Worm (Caenorhabditis elegans) whole organism, L4 larva: ENCODE results near the gene clec-161.
A peak's percentile ranks its signal among the peaks of the same experiment; 100 is the strongest.

Source experiments
- F26F4.8 ChIP-seq: fragments of 200-800 bp; sonication (Bioruptor generic); conservative IDR thresholded peaks from 2 replicates; pipeline ENCODE4 v1.3.6; 2022; ENCODE audit warnings: missing genetic modification characterization, missing compliant biosample characterization
- F49E8.2 ChIP-seq: sonication (generic microtip); optimal IDR thresholded peaks from 2 replicates; lab custom pipeline; 2016; ENCODE audit warnings: missing compliant biosample characterization, mild to moderate bottlenecking, missing genetic modification characterization, borderline replicate concordance
- R02D3.7 ChIP-seq: fragments of 150-350 bp; sonication (generic microtip); optimal IDR thresholded peaks from 3 replicates; lab custom pipeline; 2014; ENCODE audit warnings: missing biosample characterization, missing genetic modification characterization
- T26A8.4 ChIP-seq: fragments of 200-800 bp; sonication (Bioruptor generic); IDR thresholded peaks from 2 replicates; pipeline ENCODE4 v1.3.6; 2022; ENCODE audit warnings: missing genetic modification characterization, missing compliant biosample characterization
- Y5F2A.4 ChIP-seq: fragments of 200-800 bp; sonication (Bioruptor generic); optimal IDR thresholded peaks from 2 replicates; lab custom pipeline; 2018; ENCODE audit warnings: mild to moderate bottlenecking, missing genetic modification characterization, missing compliant biosample characterization
- ZK546.5 ChIP-seq, 2 experiments: sonication (generic microtip); optimal IDR thresholded peaks; 2 replicates each; lab custom pipeline; 2017; ENCODE audit warnings: missing biosample characterization in 2 of 2, missing genetic modification characterization in 2 of 2
- aha-1 ChIP-seq: fragments of 150-350 bp; peaks from one replicate; lab custom pipeline; 2014; ENCODE audit warnings: missing biosample characterization, missing genetic modification characterization
- ama-1 ChIP-seq: fragments of 150-350 bp; optimal IDR thresholded peaks from 2 replicates; lab custom pipeline; 2014; ENCODE audit warnings: inconsistent platforms, mixed read lengths
- ceh-20 ChIP-seq: fragments of 200-800 bp; sonication (Bioruptor generic); IDR thresholded peaks from 2 replicates; pipeline ENCODE4 v1.3.6; 2022; ENCODE audit warnings: missing genetic modification reagents, missing genetic modification characterization, missing compliant biosample characterization
- ceh-44 ChIP-seq: fragments of 200-800 bp; sonication (Bioruptor generic); IDR thresholded peaks from 2 replicates; pipeline ENCODE4 v1.3.6; 2022; ENCODE audit warnings: missing genetic modification reagents, missing genetic modification characterization, missing compliant biosample characterization
- ceh-82 ChIP-seq: sonication (generic microtip); optimal IDR thresholded peaks from 2 replicates; lab custom pipeline; 2017; ENCODE audit warnings: missing biosample characterization, missing genetic modification characterization
- ces-1 ChIP-seq: fragments of 150-350 bp; sonication (generic microtip); optimal IDR thresholded peaks from 4 replicates; lab custom pipeline; 2014; ENCODE audit warnings: missing biosample characterization, missing genetic modification reagents, missing genetic modification characterization
- ctbp-1 ChIP-seq: fragments of 200-800 bp; sonication (Bioruptor generic); IDR thresholded peaks from 2 replicates; pipeline ENCODE4 v1.3.6; 2022; ENCODE audit warnings: missing genetic modification reagents, missing genetic modification characterization, missing compliant biosample characterization
- daf-12 ChIP-seq: fragments of 150-350 bp; optimal IDR thresholded peaks from 2 replicates; lab custom pipeline; 2014; ENCODE audit warnings: missing biosample characterization, missing genetic modification reagents, missing genetic modification characterization
- daf-16 ChIP-seq, 3 experiments: sonication (generic microtip); optimal IDR thresholded peaks; 2 replicates each; lab custom pipeline; 2016 to 2017; ENCODE audit warnings: missing genetic modification characterization in 3 of 3, missing genetic modification reagents in 3 of 3, mild to moderate bottlenecking in 2 of 3, missing compliant biosample characterization in 2 of 3, missing biosample characterization in 1 of 3, moderate library complexity in 1 of 3
- daf-19 ChIP-seq: fragments of 200-800 bp; sonication (Bioruptor generic); conservative IDR thresholded peaks from 2 replicates; pipeline ENCODE4 v1.3.6; 2022; ENCODE audit warnings: missing genetic modification characterization, missing compliant biosample characterization
- dmd-6 ChIP-seq: fragments of 200-800 bp; sonication (Bioruptor generic); IDR thresholded peaks from 2 replicates; pipeline ENCODE4 v1.3.6; 2022; ENCODE audit warnings: missing genetic modification reagents, missing genetic modification characterization, missing compliant biosample characterization
- dmd-8 ChIP-seq: fragments of 200-800 bp; sonication (Bioruptor generic); IDR thresholded peaks from 2 replicates; pipeline ENCODE4 v1.3.6; 2022; ENCODE audit warnings: missing genetic modification characterization, missing compliant biosample characterization
- dve-1 ChIP-seq: sonication (generic microtip); optimal IDR thresholded peaks from 2 replicates; lab custom pipeline; 2017; ENCODE audit warnings: antibody characterized with exemption, mild to moderate bottlenecking, missing genetic modification characterization, missing compliant biosample characterization; ENCODE audit not compliant: insufficient read depth
- egl-43 ChIP-seq: fragments of 200-800 bp; sonication (Bioruptor generic); IDR thresholded peaks from 2 replicates; pipeline ENCODE4 v1.3.6; 2022; ENCODE audit warnings: missing genetic modification reagents, missing genetic modification characterization, missing compliant biosample characterization
- fkh-10 ChIP-seq: fragments of 150-350 bp; optimal IDR thresholded peaks from 2 replicates; lab custom pipeline; 2014; ENCODE audit warnings: missing biosample characterization, missing genetic modification reagents, missing genetic modification characterization
- fos-1 ChIP-seq: fragments of 150-350 bp; optimal IDR thresholded peaks from 2 replicates; lab custom pipeline; 2014; ENCODE audit warnings: missing biosample characterization, missing genetic modification characterization
- hif-1 ChIP-seq, 2 experiments: sonication (generic microtip); optimal IDR thresholded peaks; 2 replicates each; lab custom pipeline; 2016 to 2017; ENCODE audit warnings: missing compliant biosample characterization in 2 of 2, missing genetic modification characterization in 2 of 2, missing genetic modification reagents in 2 of 2, missing genotype in 2 of 2, mild to moderate bottlenecking in 1 of 2
- hlh-11 ChIP-seq: fragments of 200-800 bp; sonication (Bioruptor generic); optimal IDR thresholded peaks from 2 replicates; lab custom pipeline; 2018; ENCODE audit warnings: mild to moderate bottlenecking, missing genetic modification characterization, missing compliant biosample characterization
- hlh-30 ChIP-seq: sonication (generic microtip); optimal IDR thresholded peaks from 2 replicates; lab custom pipeline; 2017; ENCODE audit warnings: antibody characterized with exemption, mild to moderate bottlenecking, missing genetic modification characterization, missing compliant biosample characterization; ENCODE audit not compliant: insufficient read depth
- jun-1 ChIP-seq: fragments of 150-350 bp; optimal IDR thresholded peaks from 2 replicates; lab custom pipeline; 2014; ENCODE audit warnings: missing biosample characterization, missing genetic modification reagents, missing genetic modification characterization
- lin-38 ChIP-seq: fragments of 200-800 bp; sonication (Bioruptor generic); IDR thresholded peaks from 2 replicates; pipeline ENCODE4 v1.3.6; 2022; ENCODE audit warnings: missing genetic modification reagents, missing genetic modification characterization, missing compliant biosample characterization
- mxl-3 ChIP-seq: fragments of 200-800 bp; sonication (Bioruptor generic); optimal IDR thresholded peaks from 2 replicates; lab custom pipeline; 2018; ENCODE audit warnings: mild to moderate bottlenecking, missing genetic modification characterization, missing compliant biosample characterization
- nhr-111 ChIP-seq: fragments of 200-800 bp; sonication (Bioruptor generic); optimal IDR thresholded peaks from 2 replicates; lab custom pipeline; 2018; ENCODE audit warnings: mild to moderate bottlenecking, missing genetic modification characterization, missing compliant biosample characterization
- nhr-237 ChIP-seq: sonication (generic microtip); optimal IDR thresholded peaks from 2 replicates; lab custom pipeline; 2017; ENCODE audit warnings: missing biosample characterization, missing genetic modification characterization
- nhr-25 ChIP-seq: sonication (generic microtip); optimal IDR thresholded peaks from 2 replicates; lab custom pipeline; 2017; ENCODE audit warnings: missing genetic modification characterization, mild to moderate bottlenecking, missing compliant biosample characterization, antibody characterized with exemption, moderate library complexity, borderline replicate concordance; ENCODE audit not compliant: insufficient read depth
- nhr-28 ChIP-seq: fragments of 150-350 bp; optimal IDR thresholded peaks from 2 replicates; lab custom pipeline; 2014; ENCODE audit warnings: missing biosample characterization, missing genetic modification characterization
- nhr-6 ChIP-seq: fragments of 150-350 bp; optimal IDR thresholded peaks from 2 replicates; lab custom pipeline; 2014; ENCODE audit warnings: missing biosample characterization, missing genetic modification characterization
- nhr-76 ChIP-seq: fragments of 150-350 bp; optimal IDR thresholded peaks from 2 replicates; lab custom pipeline; 2014; ENCODE audit warnings: missing biosample characterization, missing genetic modification characterization
- pqm-1 ChIP-seq: sonication (generic microtip); optimal IDR thresholded peaks from 2 replicates; lab custom pipeline; 2017; ENCODE audit warnings: missing biosample characterization, missing genetic modification characterization
- rbr-2 ChIP-seq: sonication (generic microtip); optimal IDR thresholded peaks from 2 replicates; lab custom pipeline; 2016; ENCODE audit warnings: missing genotype, missing genetic modification characterization, missing compliant biosample characterization
- set-16 ChIP-seq: fragments of 200-800 bp; sonication (Bioruptor generic); IDR thresholded peaks from 2 replicates; pipeline ENCODE4 v1.3.6; 2022; ENCODE audit warnings: missing genetic modification reagents, missing genetic modification characterization, missing compliant biosample characterization
- snpc-1.2 ChIP-seq: fragments of 200-800 bp; sonication (Bioruptor generic); IDR thresholded peaks from 2 replicates; pipeline ENCODE4 v1.3.6; 2022; ENCODE audit warnings: missing genetic modification reagents, missing genetic modification characterization, missing compliant biosample characterization
- spr-1 ChIP-seq: sonication (generic microtip); optimal IDR thresholded peaks from 2 replicates; lab custom pipeline; 2016; ENCODE audit warnings: mild to moderate bottlenecking, missing genetic modification characterization, missing compliant biosample characterization
- spr-3 ChIP-seq: fragments of 200-800 bp; sonication (Bioruptor generic); optimal IDR thresholded peaks from 2 replicates; lab custom pipeline; 2018; ENCODE audit warnings: mild to moderate bottlenecking, missing genetic modification characterization, missing compliant biosample characterization
- tag-97 ChIP-seq: fragments of 200-800 bp; sonication (Bioruptor generic); IDR thresholded peaks from 2 replicates; pipeline ENCODE4 v1.3.6; 2022; ENCODE audit warnings: missing genetic modification characterization, missing compliant biosample characterization
- tra-1 ChIP-seq: fragments of 200-800 bp; sonication (Bioruptor generic); IDR thresholded peaks from 2 replicates; pipeline ENCODE4 v1.3.6; 2022; ENCODE audit warnings: missing genetic modification reagents, missing genetic modification characterization, missing compliant biosample characterization
- unc-130 ChIP-seq: sonication (generic microtip); optimal IDR thresholded peaks from 2 replicates; lab custom pipeline; 2016; ENCODE audit warnings: missing genetic modification reagents, missing genetic modification characterization, missing compliant biosample characterization
- unc-39 ChIP-seq: sonication (generic microtip); optimal IDR thresholded peaks from 2 replicates; lab custom pipeline; 2017; ENCODE audit warnings: missing biosample characterization, missing genetic modification characterization
- vab-7 ChIP-seq: fragments of 200-800 bp; sonication (Bioruptor generic); IDR thresholded peaks from 2 replicates; pipeline ENCODE4 v1.3.6; 2022; ENCODE audit warnings: missing genetic modification reagents, missing genetic modification characterization, missing compliant biosample characterization
- zag-1 ChIP-seq: fragments of 150-350 bp; optimal IDR thresholded peaks from 2 replicates; lab custom pipeline; 2014; ENCODE audit warnings: missing biosample characterization, missing genetic modification characterization
- zfp-3 ChIP-seq: fragments of 200-800 bp; sonication (Bioruptor generic); conservative IDR thresholded peaks from 2 replicates; pipeline ENCODE4 v1.3.6; 2022; ENCODE audit warnings: missing genetic modification reagents, missing genetic modification characterization, missing compliant biosample characterization
- zip-11 ChIP-seq: fragments of 200-800 bp; sonication (Bioruptor generic); IDR thresholded peaks from 2 replicates; pipeline ENCODE4 v1.3.6; 2022; ENCODE audit warnings: missing genetic modification characterization, missing compliant biosample characterization

The clec-161 gene

ce11 chrIII:9620148-9620547 lies 11.6 kb upstream of the clec-161 start (continued):
- 0 out of 2 replicates have a peak, but pooled peaks have one; percentile 20 for TF ChIP-seq ctbp-1 (GFP tag; lab: Robert Waterston, UW)
- no peak for TF ChIP-seq dmd-8 (GFP tag; lab: Robert Waterston, UW)
- no peak for TF ChIP-seq Y5F2A.4 (GFP tag; lab: Kevin White, UChicago)
- TF ChIP-seq lin-38 (GFP tag; lab: Robert Waterston, UW) = no peak
- no peak for TF ChIP-seq ces-1 (GFP tag; lab: Kevin White, UChicago)
- no peak for TF ChIP-seq ceh-44 (GFP tag; lab: Robert Waterston, UW)
- TF ChIP-seq egl-43 (GFP tag; lab: Robert Waterston, UW) = no peak
- no peak for TF ChIP-seq snpc-1.2 (GFP tag; lab: Robert Waterston, UW)
- no peak for TF ChIP-seq F49E8.2 (tag; lab: Kevin White, UChicago)
- TF ChIP-seq nhr-28 = peak; percentile 6
- TF ChIP-seq spr-1 (tag; lab: Kevin White, UChicago) = no peak
- no peak for TF ChIP-seq nhr-111 (GFP tag; lab: Kevin White, UChicago)
- peak; percentile 16 for TF ChIP-seq dve-1
- TF ChIP-seq T26A8.4 (GFP tag; lab: Robert Waterston, UW) = no peak
- no peak for TF ChIP-seq vab-7 (GFP tag; lab: Robert Waterston, UW)
- TF ChIP-seq unc-130 (GFP tag; lab: Kevin White, UChicago) = no peak

ce11 chrIII:9619079-9619761 lies 10.7 kb upstream of the clec-161 start, which contains the start of gene hlh-11:
Gene hlh-11 (plus strand): TSS chrIII:9619711.
- TF ChIP-seq zag-1 (tag; lab: Kevin White, UChicago) (peak; percentile 48), fkh-10 (peak; percentile 89), aha-1 (peak; percentile 93), tag-97 (GFP tag; lab: Robert Waterston, UW) (no peak), set-16 (GFP tag; lab: Robert Waterston, UW) (peak; percentile 93), nhr-76 (tag; lab: Kevin White, UChicago) (peak; percentile 10), nhr-6 (tag; lab: Kevin White, UChicago) (peak; percentile 85), mxl-3 (GFP tag; lab: Kevin White, UChicago) (peak; percentile 97), unc-39 (tag; lab: Kevin White, UChicago) (no peak), tra-1 (GFP tag; lab: Robert Waterston, UW) (peak; percentile 61; the same call in 1 of the 2 replicates), daf-19 (no peak), rbr-2 (tag; lab: Kevin White, UChicago) (peak; percentile 96), ZK546.5 (tag; optimal IDR thresholded peaks at IDR 0.05; lab: Kevin White, UChicago) (peak in 1 of 2 experiments; percentile 47), jun-1 (tag; lab: Kevin White, UChicago) (no peak), daf-12 (no peak), fos-1 (tag; lab: Kevin White, UChicago) (no peak), nhr-25 (tag; lab: Kevin White, UChicago) (peak; percentile 86), snpc-1.2 (GFP tag; lab: Robert Waterston, UW) (0 out of 2 replicates have a peak, but pooled peaks have one; percentile 13), unc-130 (GFP tag; lab: Kevin White, UChicago) (no peak), dmd-6 (GFP tag; lab: Robert Waterston, UW) (peak; percentile 65), dmd-8 (GFP tag; lab: Robert Waterston, UW) (no peak), ceh-82 (tag; lab: Kevin White, UChicago) (no peak), R02D3.7 (tag; lab: Kevin White, UChicago) (no peak), F26F4.8 (GFP tag; lab: Robert Waterston, UW) (no peak), nhr-237 (tag; lab: Kevin White, UChicago) (peak; percentile 64), spr-3 (GFP tag; lab: Kevin White, UChicago) (peak; percentile 22), hlh-30 (tag; lab: Kevin White, UChicago) (peak; percentile 98), zfp-3 (GFP tag; lab: Robert Waterston, UW) (peak; percentile 61), ceh-20 (GFP tag; lab: Robert Waterston, UW) (peak; percentile 64), daf-16 (GFP tag; optimal IDR thresholded peaks at IDR 0.05; lab: Kevin White, UChicago) (peak in 1 of 2 experiments; percentile 81), daf-16 (tag; optimal IDR thresholded peaks at IDR 0.05; lab: Kevin White, UChicago) (peak; percentile 66), zip-11 (GFP tag; lab: Robert Waterston, UW) (no peak), ama-1 (lab: Kevin White, UChicago) (no peak), pqm-1 (peak; percentile 57), hlh-11 (tag; lab: Kevin White, UChicago) (no peak), hif-1 (tag; optimal IDR thresholded peaks at IDR 0.05; lab: Kevin White, UChicago) (peak; percentile 54 to 75)
